Fruit fly (Drosophila melanogaster) whole organism, embryonic: ENCODE results near the gene Shal.
A peak's percentile ranks its signal among the peaks of the same experiment; 100 is the strongest.

Experiments
- Atf6 ChIP-seq: fragments of 200-800 bp; sonication (Bioruptor generic); IDR thresholded peaks from 2 replicates; pipeline ENCODE4 v1.3.6; 2022; ENCODE audit warnings: missing biosample characterization, missing genetic modification characterization
- Bteb2 ChIP-seq: fragments of 200-800 bp; sonication (Bioruptor generic); optimal IDR thresholded peaks from 2 replicates; lab custom pipeline; 2016; ENCODE audit warnings: missing biosample characterization, missing genetic modification characterization
- CG10565 ChIP-seq: fragments of 200-800 bp; sonication (Bioruptor generic); optimal IDR thresholded peaks from 3 replicates; lab custom pipeline; 2016; ENCODE audit warnings: missing biosample characterization, mild to moderate bottlenecking, missing genetic modification characterization
- CG11560 ChIP-seq: fragments of 200-800 bp; sonication (Bioruptor generic); IDR thresholded peaks from 3 replicates; pipeline ENCODE4 v1.3.6; 2022; ENCODE audit warnings: missing biosample characterization, missing genetic modification characterization
- CG13894 ChIP-seq: fragments of 200-800 bp; sonication (Bioruptor generic); optimal IDR thresholded peaks from 3 replicates; lab custom pipeline; 2018; ENCODE audit warnings: missing biosample characterization, mild to moderate bottlenecking, missing genetic modification characterization, moderate library complexity
- CG14441 ChIP-seq: fragments of 200-800 bp; sonication (Bioruptor generic); IDR thresholded peaks from 2 replicates; pipeline ENCODE4 v1.3.6; 2022; ENCODE audit warnings: missing biosample characterization, missing genetic modification characterization
- CG17186 ChIP-seq: fragments of 200-800 bp; sonication (Bioruptor generic); optimal IDR thresholded peaks from 3 replicates; lab custom pipeline; 2017; ENCODE audit warnings: missing biosample characterization, missing genetic modification reagents, missing genetic modification characterization
- CG18764 ChIP-seq: fragments of 200-800 bp; sonication (Bioruptor generic); optimal IDR thresholded peaks from 3 replicates; lab custom pipeline; 2016; ENCODE audit warnings: missing biosample characterization, missing genetic modification characterization
- CG30403 ChIP-seq: fragments of 200-800 bp; sonication (Bioruptor generic); optimal IDR thresholded peaks from 3 replicates; lab custom pipeline; 2016; ENCODE audit warnings: missing biosample characterization, missing genetic modification characterization
- CG30431 ChIP-seq: fragments of 200-800 bp; sonication (Bioruptor generic); optimal IDR thresholded peaks from 2 replicates; lab custom pipeline; 2017; ENCODE audit warnings: missing biosample characterization, missing genetic modification characterization
- CG32532 ChIP-seq: fragments of 200-800 bp; sonication (Bioruptor generic); IDR thresholded peaks from 2 replicates; pipeline ENCODE4 v1.3.6; 2022; ENCODE audit warnings: missing biosample characterization, missing genetic modification characterization
- CG33557 ChIP-seq: fragments of 200-800 bp; sonication (Bioruptor generic); optimal IDR thresholded peaks from 2 replicates; lab custom pipeline; 2019; ENCODE audit warnings: missing biosample characterization, mild to moderate bottlenecking, missing genetic modification characterization, moderate library complexity
- CG34224 ChIP-seq: fragments of 200-800 bp; sonication (Bioruptor generic); IDR thresholded peaks from 3 replicates; pipeline ENCODE4 v1.3.6; 2022; ENCODE audit warnings: missing biosample characterization, missing genetic modification characterization; ENCODE audit not compliant: partially characterized antibody
- CG34376 ChIP-seq: fragments of 200-800 bp; sonication (Bioruptor generic); optimal IDR thresholded peaks from 2 replicates; lab custom pipeline; 2018; ENCODE audit warnings: missing biosample characterization, mild to moderate bottlenecking, missing genetic modification characterization
- CG3847 ChIP-seq: fragments of 200-800 bp; sonication (Bioruptor generic); IDR thresholded peaks from 2 replicates; pipeline ENCODE4 v1.3.6; 2022; ENCODE audit warnings: missing biosample characterization, missing genetic modification characterization
- CG3995 ChIP-seq: fragments of 200-800 bp; sonication (Bioruptor generic); optimal IDR thresholded peaks from 3 replicates; lab custom pipeline; 2016; ENCODE audit warnings: missing biosample characterization, missing genetic modification characterization
- CG4820 ChIP-seq: fragments of 200-800 bp; sonication (Bioruptor generic); optimal IDR thresholded peaks from 3 replicates; lab custom pipeline; 2016; ENCODE audit warnings: missing biosample characterization, missing genetic modification characterization
- CG5180 ChIP-seq: fragments of 200-800 bp; sonication (Bioruptor generic); optimal IDR thresholded peaks from 3 replicates; lab custom pipeline; 2017; ENCODE audit warnings: missing biosample characterization, missing genetic modification characterization, mild to moderate bottlenecking, moderate library complexity, missing genetic modification reagents
- Camta ChIP-seq: fragments of 200-800 bp; sonication (Bioruptor generic); optimal IDR thresholded peaks from 2 replicates; lab custom pipeline; 2016; ENCODE audit warnings: missing biosample characterization, missing genetic modification characterization
- Ets97D ChIP-seq: fragments of 200-800 bp; sonication (Bioruptor generic); optimal IDR thresholded peaks from 3 replicates; lab custom pipeline; 2016; ENCODE audit warnings: missing biosample characterization, missing genetic modification characterization
- Gsc ChIP-seq: fragments of 200-800 bp; sonication (Bioruptor generic); IDR thresholded peaks from 2 replicates; pipeline ENCODE4 v1.3.6; 2022; ENCODE audit warnings: missing biosample characterization, missing genetic modification characterization
- Hr78 ChIP-seq, 2 experiments: fragments of 200-800 bp in 1 of 2; fragments of >200 bp in 1 of 2; sonication (Bioruptor generic) in 1 of 2; optimal IDR thresholded peaks; 2 replicates each; lab custom pipeline; 2017 to 2019; ENCODE audit warnings: missing biosample characterization in 2 of 2, missing genetic modification characterization in 2 of 2, mild to moderate bottlenecking in 1 of 2, moderate library complexity in 1 of 2
- Meics ChIP-seq: fragments of 200-800 bp; sonication (Bioruptor generic); optimal IDR thresholded peaks from 2 replicates; lab custom pipeline; 2017; ENCODE audit warnings: missing biosample characterization, mild to moderate bottlenecking, missing genetic modification characterization
- Mrtf ChIP-seq: fragments of 200-800 bp; sonication (Bioruptor generic); IDR thresholded peaks from 3 replicates; pipeline ENCODE4 v1.3.6; 2022; ENCODE audit warnings: missing biosample characterization, missing genetic modification characterization
- Neu2 ChIP-seq: fragments of 200-800 bp; sonication (Bioruptor generic); optimal IDR thresholded peaks from 3 replicates; lab custom pipeline; 2016; ENCODE audit warnings: missing biosample characterization, missing genetic modification characterization, borderline replicate concordance
- Nf-YB ChIP-seq: fragments of 200-800 bp; sonication (Bioruptor generic); optimal IDR thresholded peaks from 3 replicates; lab custom pipeline; 2019; ENCODE audit warnings: missing biosample characterization, mild to moderate bottlenecking, missing genetic modification characterization, moderate library complexity
- Ptx1 ChIP-seq: fragments of 200-800 bp; sonication (Bioruptor generic); IDR thresholded peaks from 2 replicates; pipeline ENCODE4 v1.3.6; 2022; ENCODE audit warnings: missing biosample characterization, missing genetic modification characterization
- Scr ChIP-seq: fragments of 200-800 bp; sonication (Bioruptor generic); IDR thresholded peaks from 2 replicates; pipeline ENCODE4 v1.3.6; 2022; ENCODE audit warnings: missing biosample characterization, missing genetic modification characterization; ENCODE audit not compliant: partially characterized antibody
- chm ChIP-seq: fragments of 200-800 bp; sonication (Bioruptor generic); IDR thresholded peaks from 2 replicates; pipeline ENCODE4 v1.3.6; 2022; ENCODE audit warnings: missing biosample characterization, missing genetic modification characterization
- cwo ChIP-seq: fragments of 200-800 bp; sonication (Bioruptor generic); optimal IDR thresholded peaks from 3 replicates; lab custom pipeline; 2017; ENCODE audit warnings: missing biosample characterization, missing genetic modification characterization, mild to moderate bottlenecking, moderate library complexity, missing genetic modification reagents
- dysf ChIP-seq: fragments of 200-800 bp; sonication (Bioruptor generic); IDR thresholded peaks from 3 replicates; pipeline ENCODE4 v1.3.6; 2022; ENCODE audit warnings: missing biosample characterization, missing genetic modification characterization
- emc ChIP-seq: fragments of 200-800 bp; sonication (Bioruptor generic); optimal IDR thresholded peaks from 2 replicates; lab custom pipeline; 2016; ENCODE audit warnings: missing biosample characterization, missing genetic modification characterization
- en ChIP-seq: fragments of 200-800 bp; sonication (Bioruptor generic); optimal IDR thresholded peaks from 2 replicates; lab custom pipeline; 2016; ENCODE audit warnings: missing biosample characterization, missing genetic modification characterization
- fd3F ChIP-seq: fragments of 200-800 bp; sonication (Bioruptor generic); optimal IDR thresholded peaks from 2 replicates; lab custom pipeline; 2018; ENCODE audit warnings: missing biosample characterization, mild to moderate bottlenecking, missing genetic modification characterization, moderate library complexity
- fd64A ChIP-seq: fragments of 200-800 bp; sonication (Bioruptor generic); optimal IDR thresholded peaks from 3 replicates; lab custom pipeline; 2018; ENCODE audit warnings: missing biosample characterization, mild to moderate bottlenecking, missing genetic modification characterization
- grau ChIP-seq: fragments of 200-800 bp; optimal IDR thresholded peaks from 3 replicates; lab custom pipeline; 2019; ENCODE audit warnings: missing biosample characterization, mild to moderate bottlenecking, missing genetic modification characterization, moderate library complexity
- hb ChIP-seq: fragments of 200-800 bp; sonication (Bioruptor generic); IDR thresholded peaks from 3 replicates; pipeline ENCODE4 v1.3.6; 2022; ENCODE audit warnings: missing biosample characterization, missing genetic modification characterization; ENCODE audit not compliant: partially characterized antibody
- inv ChIP-seq: fragments of 200-800 bp; sonication (Bioruptor generic); IDR thresholded peaks from 2 replicates; pipeline ENCODE4 v1.3.6; 2022; ENCODE audit warnings: missing biosample characterization, missing genetic modification characterization; ENCODE audit not compliant: partially characterized antibody
- ken ChIP-seq: fragments of 200-800 bp; sonication (Bioruptor generic); IDR thresholded peaks from 3 replicates; pipeline ENCODE4 v1.3.6; 2022; ENCODE audit warnings: missing biosample characterization, missing genetic modification characterization
- lbe ChIP-seq: fragments of 200-800 bp; sonication (Bioruptor generic); optimal IDR thresholded peaks from 2 replicates; lab custom pipeline; 2016; ENCODE audit warnings: missing biosample characterization, mild to moderate bottlenecking, missing genetic modification characterization
- nmo ChIP-seq: fragments of 200-800 bp; sonication (Bioruptor generic); optimal IDR thresholded peaks from 2 replicates; lab custom pipeline; 2018; ENCODE audit warnings: missing biosample characterization, mild to moderate bottlenecking, missing genetic modification characterization, moderate library complexity
- oc ChIP-seq: fragments of 200-800 bp; sonication (Bioruptor generic); optimal IDR thresholded peaks from 2 replicates; lab custom pipeline; 2018; ENCODE audit warnings: missing biosample characterization, mild to moderate bottlenecking, missing genetic modification characterization, moderate library complexity
- pita ChIP-seq: fragments of 200-800 bp; sonication (Bioruptor generic); optimal IDR thresholded peaks from 2 replicates; lab custom pipeline; 2017; ENCODE audit warnings: missing biosample characterization, mild to moderate bottlenecking, missing genetic modification characterization
- prd ChIP-seq, 3 experiments: fragments of >200 bp in 2 of 3; fragments of 200-800 bp in 1 of 3; sonication (Bioruptor generic) in 1 of 3; optimal IDR thresholded peaks in 2 of 3; IDR thresholded peaks in 1 of 3; 2 replicates in 2 of 3; 3 replicates in 1 of 3; pipeline versions ENCODE4 v1.3.6 to Lab custom; 2017 to 2022; ENCODE audit warnings: missing biosample characterization in 1 of 3, missing genetic modification characterization in 1 of 3
- row ChIP-seq: fragments of 200-800 bp; sonication (Bioruptor generic); IDR thresholded peaks from 3 replicates; pipeline ENCODE4 v1.3.6; 2022; ENCODE audit warnings: missing biosample characterization, missing genetic modification characterization
- sisA ChIP-seq: fragments of 200-800 bp; sonication (Bioruptor generic); IDR thresholded peaks from 2 replicates; pipeline ENCODE4 v1.3.6; 2022; ENCODE audit warnings: missing biosample characterization, missing genetic modification characterization
- stwl ChIP-seq: fragments of 200-800 bp; sonication (Bioruptor generic); optimal IDR thresholded peaks from 3 replicates; lab custom pipeline; 2018; ENCODE audit warnings: missing biosample characterization, mild to moderate bottlenecking, missing genetic modification characterization, moderate library complexity
- sug ChIP-seq: fragments of 200-800 bp; optimal IDR thresholded peaks from 2 replicates; lab custom pipeline; 2019; ENCODE audit warnings: missing biosample characterization, mild to moderate bottlenecking, missing genetic modification characterization, moderate library complexity
- z ChIP-seq: fragments of 200-800 bp; sonication (Bioruptor generic); IDR thresholded peaks from 3 replicates; pipeline ENCODE4 v1.3.6; 2022; ENCODE audit warnings: missing biosample characterization, missing genetic modification characterization

Shal gene

dm6 chr3L:19590422-19590821 is 6.1 kb upstream of the Shal start, which contains the start of gene CG14100 (continued):
- peak; percentile 100 for TF ChIP-seq Neu2 (GFP tag; lab: Kevin White, UChicago)
- TF ChIP-seq Bteb2 (GFP tag; lab: Kevin White, UChicago) = peak; percentile 100
- TF ChIP-seq emc (GFP tag; lab: Kevin White, UChicago) = peak; percentile 100
- TF ChIP-seq Nf-YB (GFP tag; lab: Kevin White, UChicago) = peak; percentile 94
- TF ChIP-seq grau (tag; lab: Kevin White, UChicago) = peak; percentile 100
- TF ChIP-seq CG34224 = peak; percentile 49; the same call in 1 of the 3 replicates
- TF ChIP-seq Ptx1 (GFP tag; lab: Robert Waterston, UW) = peak; percentile 100
- TF ChIP-seq nmo (GFP tag; lab: Kevin White, UChicago) = peak; percentile 100
- TF ChIP-seq CG3995 = peak; percentile 94
- peak; percentile 92 for TF ChIP-seq z (GFP tag; lab: Robert Waterston, UW)
- TF ChIP-seq Ets97D = peak; percentile 98
- peak; percentile 100 for TF ChIP-seq sug (tag; lab: Kevin White, UChicago)
- peak; percentile 99 for TF ChIP-seq lbe (GFP tag; lab: Kevin White, UChicago)
- peak; percentile 100 for TF ChIP-seq oc
- peak; percentile 39; the same call in 1 of the 2 replicates for TF ChIP-seq inv (GFP tag; lab: Robert Waterston, UW)
- TF ChIP-seq cwo (GFP tag; lab: Kevin White, UChicago) = peak; percentile 99
- TF ChIP-seq sisA = peak; percentile 100
- peak; percentile 98 for TF ChIP-seq CG17186
- peak; percentile 100 for TF ChIP-seq chm
- peak; percentile 100 for TF ChIP-seq CG14441 (GFP tag; lab: Robert Waterston, UW)
- peak; percentile 100 for TF ChIP-seq Mrtf (GFP tag; lab: Robert Waterston, UW)
- peak; percentile 100 for TF ChIP-seq dysf (GFP tag; lab: Robert Waterston, UW)
- TF ChIP-seq Scr (GFP tag; lab: Robert Waterston, UW) = 0 out of 2 replicates have a peak, but pooled peaks have one; percentile 25
- peak; percentile 100 for TF ChIP-seq row (GFP tag; lab: Robert Waterston, UW)
- peak; percentile 100 for TF ChIP-seq fd64A (GFP tag; lab: Kevin White, UChicago)
- TF ChIP-seq CG32532 = peak; percentile 100
- peak; percentile 100 for TF ChIP-seq en (GFP tag; lab: Kevin White, UChicago)
- TF ChIP-seq Camta = peak; percentile 100
- peak; percentile 100 for TF ChIP-seq CG30403
- TF ChIP-seq CG10565 (GFP tag; lab: Kevin White, UChicago) = peak; percentile 100
- TF ChIP-seq Atf6 (GFP tag; lab: Robert Waterston, UW) = peak; percentile 100
- TF ChIP-seq hb = no peak
- peak; percentile 100 for TF ChIP-seq Gsc (GFP tag; lab: Robert Waterston, UW)
- TF ChIP-seq CG30431 (GFP tag; lab: Kevin White, UChicago) = peak; percentile 100
- TF ChIP-seq CG33557 (GFP tag; lab: Kevin White, UChicago) = peak; percentile 100
- peak; percentile 96 for TF ChIP-seq CG5180 (GFP tag; lab: Kevin White, UChicago)
- TF ChIP-seq CG18764 (GFP tag; lab: Kevin White, UChicago) = peak; percentile 100
- no peak for TF ChIP-seq prd (optimal IDR thresholded peaks at IDR 0.05; lab: Kevin White, UChicago)
- TF ChIP-seq prd (GFP tag; IDR thresholded peaks at IDR 0.05; lab: Robert Waterston, UW) = peak; percentile 100
- no peak for TF ChIP-seq pita (GFP tag; lab: Kevin White, UChicago)
- peak; percentile 100 for TF ChIP-seq ken (GFP tag; lab: Robert Waterston, UW)
- TF ChIP-seq Meics (GFP tag; lab: Kevin White, UChicago) = peak; percentile 100
- TF ChIP-seq CG3847 (GFP tag; lab: Robert Waterston, UW) = peak; percentile 100
- peak; percentile 100 for TF ChIP-seq CG13894 (tag; lab: Kevin White, UChicago)
- peak; percentile 98 for TF ChIP-seq CG11560
- TF ChIP-seq CG4820 (GFP tag; lab: Kevin White, UChicago) = peak; percentile 100
- peak in 1 of 2 experiments; percentile 98 for TF ChIP-seq Hr78 (GFP tag; optimal IDR thresholded peaks at IDR 0.05; lab: Kevin White, UChicago)
- TF ChIP-seq fd3F (GFP tag; lab: Kevin White, UChicago) = peak; percentile 100
- TF ChIP-seq stwl (tag; lab: Kevin White, UChicago) = peak; percentile 99
- peak; percentile 100 for TF ChIP-seq CG34376 (GFP tag; lab: Kevin White, UChicago)
